Fruit fly (Drosophila melanogaster) Kc167 (cell line): ENCODE measurements around the gene IntS2.

ENCODE experiments used
- Myc ChIP-seq: fragments of >200 bp; optimal IDR thresholded peaks from 2 replicates; lab custom pipeline; 2017; ENCODE audit warnings: missing external identifiers
- Sin3A ChIP-seq: fragments of >200 bp; optimal IDR thresholded peaks from 2 replicates; lab custom pipeline; 2018; ENCODE audit warnings: missing external identifiers
- h ChIP-seq: fragments of >200 bp; optimal IDR thresholded peaks from 3 replicates; lab custom pipeline; 2018; ENCODE audit warnings: missing external identifiers
- insv ChIP-seq: fragments of >200 bp; optimal IDR thresholded peaks from 3 replicates; lab custom pipeline; 2018; ENCODE audit warnings: missing external identifiers
- psq ChIP-seq: fragments of >200 bp; optimal IDR thresholded peaks from 2 replicates; lab custom pipeline; 2017; ENCODE audit warnings: missing external identifiers
- ttk ChIP-seq: sonication (Bioruptor generic); optimal IDR thresholded peaks from 2 replicates; lab custom pipeline; 2017; ENCODE audit warnings: missing external identifiers

Gene IntS2

DNA sequence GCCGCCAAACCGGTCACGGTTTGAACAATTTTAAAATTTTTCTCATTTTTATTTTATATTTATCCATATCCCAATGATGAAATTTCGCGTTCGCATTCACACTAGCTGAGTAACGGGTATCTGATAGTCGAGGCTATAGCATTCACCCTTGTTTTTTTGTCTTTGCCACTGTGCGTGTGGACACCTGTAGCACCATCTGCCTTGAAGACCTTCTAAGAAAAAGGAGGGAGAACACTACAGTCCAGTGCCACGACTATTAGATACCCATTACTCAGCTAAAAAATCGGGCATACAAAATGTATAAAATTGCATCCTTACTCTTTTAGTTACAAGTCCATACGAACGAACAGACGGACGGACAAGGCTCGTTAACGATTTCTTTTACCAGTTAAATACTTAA is 34.4 kb downstream of the IntS2 start:
- TF ChIP-seq ttk (lab: Kevin White, UChicago), result no peak

- TF ChIP-seq insv (lab: Kevin White, UChicago), result no peak
- no peak for TF ChIP-seq ttk (lab: Kevin White, UChicago)
- TF ChIP-seq Myc (lab: Kevin White, UChicago), result no peak
- no peak for TF ChIP-seq Sin3A (lab: Kevin White, UChicago)
- no peak for TF ChIP-seq psq (lab: Kevin White, UChicago)
- TF ChIP-seq h (lab: Kevin White, UChicago), result no peak
These were observed 45.2 kb downstream of the IntS2 start for dm6 chrX:17611455-17611854.
